Worm (Caenorhabditis elegans) whole organism, early embryonic: ENCODE results near the gene slc-17.3.

Experiments used
- B0310.2 ChIP-seq: sonication (generic microtip); optimal IDR thresholded peaks from 2 replicates; lab custom pipeline; 2016; ENCODE audit warnings: mild to moderate bottlenecking, missing genetic modification characterization, missing compliant biosample characterization
- F13C5.2 ChIP-seq: sonication (generic microtip); optimal IDR thresholded peaks from 2 replicates; lab custom pipeline; 2017; ENCODE audit warnings: mild to moderate bottlenecking, missing genetic modification characterization, inconsistent platforms, missing compliant biosample characterization
- aly-1 ChIP-seq: sonication (generic microtip); optimal IDR thresholded peaks from 2 replicates; lab custom pipeline; 2016; ENCODE audit warnings: missing genetic modification characterization, missing compliant biosample characterization
- ama-1 ChIP-seq: fragments of 150-350 bp; optimal IDR thresholded peaks from 2 replicates; lab custom pipeline; 2014
- ceh-13 ChIP-seq: fragments of 200-800 bp; sonication (Bioruptor generic); optimal IDR thresholded peaks from 2 replicates; lab custom pipeline; 2018; ENCODE audit warnings: mild to moderate bottlenecking, missing genetic modification characterization, missing compliant biosample characterization
- ceh-36 ChIP-seq: sonication (generic microtip); optimal IDR thresholded peaks from 2 replicates; lab custom pipeline; 2016; ENCODE audit warnings: missing genetic modification characterization, inconsistent platforms, missing compliant biosample characterization
- ets-7 ChIP-seq: sonication (generic microtip); optimal IDR thresholded peaks from 2 replicates; lab custom pipeline; 2016; ENCODE audit warnings: missing genotype, missing genetic modification characterization, missing compliant biosample characterization
- flt-1 ChIP-seq: fragments of 200-800 bp; sonication (Bioruptor generic); IDR thresholded peaks from 2 replicates; pipeline ENCODE4 v1.3.6; 2022; ENCODE audit warnings: missing genetic modification characterization, missing compliant biosample characterization
- hmbx-1 ChIP-seq: sonication (generic microtip); optimal IDR thresholded peaks from 2 replicates; lab custom pipeline; 2016; ENCODE audit warnings: mild to moderate bottlenecking, missing genetic modification characterization, missing compliant biosample characterization
- hmg-4 ChIP-seq: fragments of 200-800 bp; sonication (Bioruptor generic); optimal IDR thresholded peaks from 2 replicates; lab custom pipeline; 2018; ENCODE audit warnings: mild to moderate bottlenecking, missing genetic modification characterization, missing compliant biosample characterization
- hnd-1 ChIP-seq: sonication (generic microtip); optimal IDR thresholded peaks from 2 replicates; lab custom pipeline; 2016; ENCODE audit warnings: missing genetic modification characterization, missing compliant biosample characterization
- pes-1 ChIP-seq: fragments of 200-800 bp; sonication (Bioruptor generic); IDR thresholded peaks from 2 replicates; pipeline ENCODE4 v1.3.6; 2022; ENCODE audit warnings: missing genetic modification reagents, missing genetic modification characterization, missing compliant biosample characterization
- scrt-1 ChIP-seq: fragments of 200-800 bp; sonication (Bioruptor generic); IDR thresholded peaks from 2 replicates; pipeline ENCODE4 v1.3.6; 2022; ENCODE audit warnings: missing genetic modification characterization, missing compliant biosample characterization
- sea-1 ChIP-seq: fragments of 200-800 bp; sonication (Bioruptor generic); conservative IDR thresholded peaks from 2 replicates; pipeline ENCODE4 v1.3.6; 2022; ENCODE audit warnings: missing genetic modification characterization, missing compliant biosample characterization
- tbx-11 ChIP-seq: fragments of 200-800 bp; sonication (Bioruptor generic); IDR thresholded peaks from 2 replicates; pipeline ENCODE4 v1.3.6; 2022; ENCODE audit warnings: missing genetic modification characterization, missing compliant biosample characterization
- tbx-37 ChIP-seq: fragments of 200-800 bp; sonication (Bioruptor generic); conservative IDR thresholded peaks from 2 replicates; pipeline ENCODE4 v1.3.6; 2022; ENCODE audit warnings: missing genetic modification reagents, missing genetic modification characterization, missing compliant biosample characterization
- tra-4 ChIP-seq: sonication (generic microtip); optimal IDR thresholded peaks from 2 replicates; lab custom pipeline; 2017; ENCODE audit warnings: missing genetic modification characterization, missing compliant biosample characterization

Gene slc-17.3

ce11 chrIII:7897733-7898132, 32.6 kb upstream of the slc-17.3 start:
- TF ChIP-seq scrt-1 (GFP tag; lab: Robert Waterston, UW) (no peak), ceh-36 (no peak), flt-1 (no peak), tra-4 (tag; lab: Kevin White, UChicago) (no peak), tbx-37 (no peak), hmg-4 (no peak), aly-1 (tag; lab: Kevin White, UChicago) (no peak), B0310.2 (no peak), ets-7 (tag; lab: Kevin White, UChicago) (no peak), sea-1 (GFP tag; lab: Robert Waterston, UW) (no peak), hmbx-1 (tag; lab: Kevin White, UChicago) (no peak), tbx-11 (no peak), ama-1 (lab: Kevin White, UChicago) (no peak), pes-1 (no peak), hnd-1 (tag; lab: Kevin White, UChicago) (no peak)

ce11 chrIII:7896925-7897324, 31.8 kb upstream of the slc-17.3 start, which contains the start of gene ZK688.10:
ZK688.10 (minus strand) TSS chrIII:7897025.
- no peak for TF ChIP-seq aly-1 (tag; lab: Kevin White, UChicago)
- TF ChIP-seq tra-4 (tag; lab: Kevin White, UChicago), result no peak
- TF ChIP-seq hnd-1 (tag; lab: Kevin White, UChicago), result no peak
- TF ChIP-seq flt-1, result no peak
- TF ChIP-seq pes-1, result no peak
- no peak for TF ChIP-seq ama-1 (lab: Kevin White, UChicago)
- TF ChIP-seq tbx-11, result no peak
- no peak for TF ChIP-seq sea-1 (GFP tag; lab: Robert Waterston, UW)
- no peak for TF ChIP-seq hmg-4
- TF ChIP-seq F13C5.2 (tag; lab: Kevin White, UChicago), result no peak
- TF ChIP-seq ceh-36, result no peak
- TF ChIP-seq B0310.2, result no peak
- TF ChIP-seq ets-7 (tag; lab: Kevin White, UChicago), result no peak
- no peak for TF ChIP-seq scrt-1 (GFP tag; lab: Robert Waterston, UW)
- no peak for TF ChIP-seq hmbx-1 (tag; lab: Kevin White, UChicago)
- no peak for TF ChIP-seq ceh-13
- TF ChIP-seq tbx-37, result no peak

ce11 chrIII:7894724-7895123, 29.6 kb upstream of the slc-17.3 start, which contains the start of gene ZK688.4:
ZK688.4 (plus strand) TSS chrIII:7895024.
- no peak for TF ChIP-seq hmbx-1 (tag; lab: Kevin White, UChicago)
- no peak for TF ChIP-seq tbx-11
- no peak for TF ChIP-seq ceh-36
- TF ChIP-seq sea-1 (GFP tag; lab: Robert Waterston, UW), result no peak

- TF ChIP-seq ets-7 (tag; lab: Kevin White, UChicago), result no peak
- no peak for TF ChIP-seq hmbx-1 (tag; lab: Kevin White, UChicago)
- TF ChIP-seq ceh-13, result no peak
- TF ChIP-seq pes-1, result no peak
- TF ChIP-seq B0310.2, result no peak
- TF ChIP-seq hnd-1 (tag; lab: Kevin White, UChicago), result no peak
- no peak for TF ChIP-seq F13C5.2 (tag; lab: Kevin White, UChicago)
- no peak for TF ChIP-seq aly-1 (tag; lab: Kevin White, UChicago)
- no peak for TF ChIP-seq flt-1
Observed at ce11 chrIII:7893224-7893623, 28.1 kb upstream of the slc-17.3 start.

ce11 chrIII:7892333-7892732, 27.2 kb upstream of the slc-17.3 start:
- no peak for TF ChIP-seq pes-1
- TF ChIP-seq B0310.2, result no peak
- no peak for TF ChIP-seq scrt-1 (GFP tag; lab: Robert Waterston, UW)
- TF ChIP-seq hmbx-1 (tag; lab: Kevin White, UChicago), result no peak
- TF ChIP-seq tbx-37, result no peak
- no peak for TF ChIP-seq F13C5.2 (tag; lab: Kevin White, UChicago)
- no peak for TF ChIP-seq ceh-36
- no peak for TF ChIP-seq sea-1 (GFP tag; lab: Robert Waterston, UW)
- no peak for TF ChIP-seq hmg-4
- no peak for TF ChIP-seq ama-1 (lab: Kevin White, UChicago)
- TF ChIP-seq hnd-1 (tag; lab: Kevin White, UChicago), result no peak
- no peak for TF ChIP-seq tbx-11
- TF ChIP-seq tra-4 (tag; lab: Kevin White, UChicago), result no peak
- TF ChIP-seq ets-7 (tag; lab: Kevin White, UChicago), result no peak
- no peak for TF ChIP-seq aly-1 (tag; lab: Kevin White, UChicago)
- no peak for TF ChIP-seq ceh-13
- no peak for TF ChIP-seq flt-1

ce11 chrIII:7891573-7892306, 26.7 kb upstream of the slc-17.3 start, which contains the start of the genes ZK688.5 and fahd-1:
ZK688.5 (minus strand) TSS chrIII:7891623.
fahd-1 (plus strand) TSS chrIII:7892256.
- TF ChIP-seq pes-1 (no peak), F13C5.2 (tag; lab: Kevin White, UChicago) (peak; percentile 10), tbx-37 (no peak), sea-1 (GFP tag; lab: Robert Waterston, UW) (peak; percentile 58; the same call in 1 of the 2 replicates), ceh-13 (no peak), tra-4 (tag; lab: Kevin White, UChicago) (no peak), flt-1 (no peak)

ce11 chrIII:7889036-7889435, 23.9 kb upstream of the slc-17.3 start:
- TF ChIP-seq ets-7 (tag; lab: Kevin White, UChicago), result no peak
- TF ChIP-seq B0310.2, result no peak
- no peak for TF ChIP-seq scrt-1 (GFP tag; lab: Robert Waterston, UW)
- no peak for TF ChIP-seq flt-1
- TF ChIP-seq hmg-4, result no peak
- no peak for TF ChIP-seq hnd-1 (tag; lab: Kevin White, UChicago)
- TF ChIP-seq F13C5.2 (tag; lab: Kevin White, UChicago), result no peak
- TF ChIP-seq ceh-13, result no peak
- TF ChIP-seq tbx-37, result no peak
- TF ChIP-seq pes-1, result no peak
- no peak for TF ChIP-seq tbx-11

- TF ChIP-seq hmbx-1 (tag; lab: Kevin White, UChicago) (no peak), tra-4 (tag; lab: Kevin White, UChicago) (no peak), B0310.2 (no peak), ets-7 (tag; lab: Kevin White, UChicago) (no peak), ceh-36 (no peak), pes-1 (no peak), sea-1 (GFP tag; lab: Robert Waterston, UW) (no peak), hnd-1 (tag; lab: Kevin White, UChicago) (no peak)
Observed at ce11 chrIII:7884863-7885262, 19.8 kb upstream of the slc-17.3 start, which contains the start of gene ZK688.11. ZK688.11 (minus strand) TSS chrIII:7884963.
